Fruit fly (Drosophila melanogaster) whole organism, wandering third instar larva: ENCODE data around the gene CNPYb.

Experiments
- Hr78 ChIP-seq: fragments of >200 bp; optimal IDR thresholded peaks from 2 replicates; lab custom pipeline; 2017; ENCODE audit warnings: missing biosample characterization, missing genetic modification characterization
- Mio ChIP-seq: sonication (Bioruptor generic); optimal IDR thresholded peaks from 2 replicates; lab custom pipeline; 2016; ENCODE audit warnings: missing biosample characterization, missing genetic modification characterization
- foxo ChIP-seq, 2 experiments: fragments of 200-800 bp; sonication (Bioruptor generic); optimal IDR thresholded peaks; 2 replicates in 1 of 2; 3 replicates in 1 of 2; lab custom pipeline; 2016 to 2017; ENCODE audit warnings: missing biosample characterization in 2 of 2, missing genetic modification characterization in 2 of 2
- usp ChIP-seq: fragments of >200 bp; optimal IDR thresholded peaks from 2 replicates; lab custom pipeline; 2017; ENCODE audit warnings: missing biosample characterization, missing genetic modification characterization

DNA sequence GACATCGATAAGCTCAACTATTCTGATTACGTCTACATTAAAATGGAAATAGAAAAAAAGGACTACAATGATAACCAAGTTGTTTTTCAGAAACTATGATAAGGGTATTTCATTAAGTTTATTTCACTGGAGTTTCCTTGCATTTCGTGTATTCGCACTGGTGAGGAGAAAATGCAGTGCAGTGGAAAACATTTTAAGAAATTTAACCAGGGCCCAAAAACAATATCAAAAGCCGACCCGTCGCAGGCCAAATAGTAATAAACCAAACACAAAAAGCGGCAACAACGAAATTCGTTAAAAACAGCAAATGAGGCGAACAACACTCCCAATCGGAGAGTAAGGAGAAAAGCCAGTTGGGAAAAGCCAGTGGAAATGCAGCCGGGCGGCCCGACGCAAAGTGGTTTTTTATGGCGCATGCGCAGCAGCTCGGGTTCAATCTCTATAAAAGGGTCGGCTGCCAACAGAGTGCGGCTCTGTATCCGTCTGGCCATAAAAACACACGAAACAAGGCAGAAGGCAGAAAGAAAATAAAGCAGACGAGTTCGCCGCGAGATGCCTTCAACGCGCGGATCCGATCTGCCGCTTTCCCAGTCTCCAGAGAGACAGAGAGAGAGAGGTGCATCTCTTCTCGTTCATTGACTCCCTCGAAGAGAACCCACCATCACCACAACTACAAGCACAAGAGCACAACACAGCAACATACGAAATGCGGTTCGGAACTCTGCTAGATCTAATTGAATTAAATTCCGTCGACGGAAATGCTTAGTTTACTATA is 14.9 kb downstream of the CNPYb start:
- TF ChIP-seq foxo (GFP tag; optimal IDR thresholded peaks at IDR 0.05; lab: Kevin White, UChicago) (no peak), Mio (GFP tag; lab: Kevin White, UChicago) (no peak), usp (GFP tag; lab: Kevin White, UChicago) (no peak), Hr78 (GFP tag; lab: Kevin White, UChicago) (no peak)
